Fruit fly (Drosophila melanogaster) whole organism, embryonic: Measurements from ENCODE around the gene CG43675.
A peak's percentile ranks its signal among the peaks of the same experiment; 100 is the strongest.

ENCODE experiments used
- Aef1 ChIP-seq: fragments of 200-800 bp; sonication (Bioruptor generic); IDR thresholded peaks from 3 replicates; pipeline ENCODE4 v1.3.6; 2022; ENCODE audit warnings: missing biosample characterization, missing genetic modification characterization
- CG10267 ChIP-seq: fragments of 200-800 bp; sonication (Bioruptor generic); optimal IDR thresholded peaks from 2 replicates; lab custom pipeline; 2018; ENCODE audit warnings: missing biosample characterization, mild to moderate bottlenecking, missing genetic modification characterization, moderate library complexity
- CG12236 ChIP-seq: fragments of 200-800 bp; sonication (Bioruptor generic); optimal IDR thresholded peaks from 2 replicates; lab custom pipeline; 2016; ENCODE audit warnings: missing biosample characterization, missing genetic modification characterization
- CG1603 ChIP-seq: fragments of 200-800 bp; sonication (Bioruptor generic); optimal IDR thresholded peaks from 2 replicates; lab custom pipeline; 2019; ENCODE audit warnings: missing biosample characterization, mild to moderate bottlenecking, missing genetic modification characterization, moderate library complexity
- CG17568 ChIP-seq: fragments of 200-800 bp; sonication (Bioruptor generic); optimal IDR thresholded peaks from 2 replicates; lab custom pipeline; 2018; ENCODE audit warnings: missing biosample characterization, mild to moderate bottlenecking, missing genetic modification characterization, moderate library complexity
- CG1792 ChIP-seq: fragments of 200-800 bp; sonication (Bioruptor generic); optimal IDR thresholded peaks from 2 replicates; lab custom pipeline; 2016; ENCODE audit warnings: missing biosample characterization, missing genetic modification characterization
- CG18011 ChIP-seq: fragments of 200-800 bp; sonication (Bioruptor generic); optimal IDR thresholded peaks from 2 replicates; lab custom pipeline; 2017; ENCODE audit warnings: missing biosample characterization, missing genetic modification characterization, mild to moderate bottlenecking, moderate library complexity, missing genotype
- CG2120 ChIP-seq: fragments of 200-800 bp; sonication (Bioruptor generic); optimal IDR thresholded peaks from 3 replicates; lab custom pipeline; 2016; ENCODE audit warnings: missing biosample characterization, missing genetic modification characterization
- CG2678 ChIP-seq: fragments of 200-800 bp; sonication (Bioruptor generic); optimal IDR thresholded peaks from 3 replicates; lab custom pipeline; 2019; ENCODE audit warnings: missing biosample characterization, mild to moderate bottlenecking, missing genetic modification characterization, moderate library complexity
- CG32767 ChIP-seq: fragments of 200-800 bp; sonication (Bioruptor generic); IDR thresholded peaks from 2 replicates; pipeline ENCODE4 v1.3.6; 2022; ENCODE audit warnings: missing biosample characterization, missing genetic modification characterization
- CG33557 ChIP-seq: fragments of 200-800 bp; sonication (Bioruptor generic); optimal IDR thresholded peaks from 2 replicates; lab custom pipeline; 2019; ENCODE audit warnings: missing biosample characterization, mild to moderate bottlenecking, missing genetic modification characterization, moderate library complexity
- CG34224 ChIP-seq: fragments of 200-800 bp; sonication (Bioruptor generic); IDR thresholded peaks from 3 replicates; pipeline ENCODE4 v1.3.6; 2022; ENCODE audit warnings: missing biosample characterization, missing genetic modification characterization; ENCODE audit not compliant: partially characterized antibody
- CG4707 ChIP-seq: fragments of 200-800 bp; sonication (Bioruptor generic); optimal IDR thresholded peaks from 2 replicates; lab custom pipeline; 2018; ENCODE audit warnings: missing biosample characterization, mild to moderate bottlenecking, missing genetic modification characterization, moderate library complexity
- CG6254 ChIP-seq: fragments of 200-800 bp; sonication (Bioruptor generic); optimal IDR thresholded peaks from 3 replicates; lab custom pipeline; 2017; ENCODE audit warnings: mild to moderate bottlenecking, missing biosample characterization, missing genetic modification reagents, missing genetic modification characterization
- CG6854 ChIP-seq: fragments of 200-800 bp; sonication (Bioruptor generic); optimal IDR thresholded peaks from 3 replicates; lab custom pipeline; 2017; ENCODE audit warnings: missing biosample characterization, mild to moderate bottlenecking, missing genetic modification characterization
- CG8089 ChIP-seq: fragments of 200-800 bp; sonication (Bioruptor generic); optimal IDR thresholded peaks from 3 replicates; lab custom pipeline; 2016; ENCODE audit warnings: missing biosample characterization, missing genetic modification characterization
- CG9817 ChIP-seq: fragments of 200-800 bp; sonication (Bioruptor generic); optimal IDR thresholded peaks from 2 replicates; lab custom pipeline; 2018; ENCODE audit warnings: missing biosample characterization, mild to moderate bottlenecking, missing genetic modification characterization, moderate library complexity
- CG9876 ChIP-seq: fragments of 200-800 bp; sonication (Bioruptor generic); optimal IDR thresholded peaks from 2 replicates; lab custom pipeline; 2016; ENCODE audit warnings: missing biosample characterization, missing genetic modification characterization
- Dbx ChIP-seq: fragments of 200-800 bp; sonication (Bioruptor generic); IDR thresholded peaks from 3 replicates; pipeline ENCODE4 v1.3.6; 2022; ENCODE audit warnings: missing biosample characterization, missing genetic modification characterization
- Deaf1 ChIP-seq: fragments of 200-800 bp; optimal IDR thresholded peaks from 3 replicates; lab custom pipeline; 2019; ENCODE audit warnings: missing biosample characterization, mild to moderate bottlenecking, missing genetic modification characterization, moderate library complexity
- Dek ChIP-seq: fragments of 200-800 bp; sonication (Bioruptor generic); optimal IDR thresholded peaks from 3 replicates; lab custom pipeline; 2019; ENCODE audit warnings: missing biosample characterization, mild to moderate bottlenecking, missing genetic modification characterization, moderate library complexity
- Dll ChIP-seq: fragments of 200-800 bp; sonication (Bioruptor generic); IDR thresholded peaks from 4 replicates; pipeline ENCODE4 v1.3.6; 2022; ENCODE audit warnings: missing biosample characterization, missing genetic modification characterization; ENCODE audit not compliant: partially characterized antibody
- Drgx ChIP-seq: fragments of 200-800 bp; sonication (Bioruptor generic); IDR thresholded peaks from 2 replicates; pipeline ENCODE4 v1.3.6; 2022; ENCODE audit warnings: missing biosample characterization, missing genetic modification characterization
- HHEX ChIP-seq: fragments of 200-800 bp; sonication (Bioruptor generic); optimal IDR thresholded peaks from 3 replicates; lab custom pipeline; 2017; ENCODE audit warnings: missing biosample characterization, mild to moderate bottlenecking, missing genetic modification characterization, missing genetic modification reagents
- Hand ChIP-seq: fragments of 200-800 bp; sonication (Bioruptor generic); optimal IDR thresholded peaks from 2 replicates; lab custom pipeline; 2017; ENCODE audit warnings: mild to moderate bottlenecking, missing biosample characterization, missing genetic modification reagents, missing genetic modification characterization
- Kr ChIP-seq: fragments of 200-800 bp; sonication (Bioruptor generic); optimal IDR thresholded peaks from 2 replicates; lab custom pipeline; 2017; ENCODE audit warnings: missing biosample characterization, mild to moderate bottlenecking, missing genetic modification characterization
- Lhr ChIP-seq: fragments of 200-800 bp; sonication (Bioruptor generic); optimal IDR thresholded peaks from 3 replicates; lab custom pipeline; 2017; ENCODE audit warnings: mild to moderate bottlenecking, missing biosample characterization, missing genetic modification reagents, missing genetic modification characterization
- Lim3 ChIP-seq: fragments of 200-800 bp; sonication (Bioruptor generic); IDR thresholded peaks from 2 replicates; pipeline ENCODE4 v1.3.6; 2022; ENCODE audit warnings: missing biosample characterization, missing genetic modification characterization
- Lpt ChIP-seq: fragments of >200 bp; optimal IDR thresholded peaks from 2 replicates; lab custom pipeline; 2018; ENCODE audit warnings: missing biosample characterization, missing genetic modification characterization
- Neu2 ChIP-seq: fragments of 200-800 bp; sonication (Bioruptor generic); optimal IDR thresholded peaks from 3 replicates; lab custom pipeline; 2016; ENCODE audit warnings: missing biosample characterization, missing genetic modification characterization, borderline replicate concordance
- Opbp ChIP-seq: fragments of 200-800 bp; sonication (Bioruptor generic); IDR thresholded peaks from 3 replicates; pipeline ENCODE4 v1.3.6; 2022; ENCODE audit warnings: missing biosample characterization, missing genetic modification characterization; ENCODE audit not compliant: partially characterized antibody
- Optix ChIP-seq: fragments of 200-800 bp; sonication (Bioruptor generic); IDR thresholded peaks from 3 replicates; pipeline ENCODE4 v1.3.6; 2022; ENCODE audit warnings: missing biosample characterization, missing genetic modification characterization
- Sry-δ ChIP-seq: fragments of 200-800 bp; sonication (Bioruptor generic); optimal IDR thresholded peaks from 2 replicates; lab custom pipeline; 2016; ENCODE audit warnings: missing biosample characterization, missing genetic modification characterization
- Trl ChIP-seq, 3 experiments: fragments of >200 bp in 2 of 3; fragments of 200-800 bp in 1 of 3; sonication (Bioruptor generic) in 1 of 3; optimal IDR thresholded peaks; 2 replicates in 1 of 3; 3 replicates in 2 of 3; lab custom pipeline; 2016 to 2017; ENCODE audit warnings: missing biosample characterization in 1 of 3, missing genetic modification characterization in 1 of 3
- Xbp1 ChIP-seq: fragments of 200-800 bp; sonication (Bioruptor generic); optimal IDR thresholded peaks from 3 replicates; lab custom pipeline; 2016; ENCODE audit warnings: missing biosample characterization, mild to moderate bottlenecking, missing genetic modification characterization
- abd-A ChIP-seq: fragments of 200-800 bp; sonication (Bioruptor generic); optimal IDR thresholded peaks from 3 replicates; lab custom pipeline; 2019; ENCODE audit warnings: missing biosample characterization, mild to moderate bottlenecking, missing genetic modification characterization, moderate library complexity
- ase ChIP-seq: fragments of 200-800 bp; sonication (Bioruptor generic); IDR thresholded peaks from 3 replicates; pipeline ENCODE4 v1.3.6; 2022; ENCODE audit warnings: missing biosample characterization, missing genetic modification characterization
- cad ChIP-seq: fragments of >200 bp; optimal IDR thresholded peaks from 2 replicates; lab custom pipeline; 2017; ENCODE audit warnings: missing biosample characterization, missing genetic modification characterization
- cas ChIP-seq: fragments of 200-800 bp; sonication (Bioruptor generic); IDR thresholded peaks from 2 replicates; pipeline ENCODE4 v1.3.6; 2022; ENCODE audit warnings: missing biosample characterization, missing genetic modification characterization
- cato ChIP-seq: fragments of 200-800 bp; sonication (Bioruptor generic); optimal IDR thresholded peaks from 2 replicates; lab custom pipeline; 2016; ENCODE audit warnings: missing biosample characterization, missing genetic modification characterization, borderline replicate concordance
- caup ChIP-seq: fragments of 200-800 bp; sonication (Bioruptor generic); optimal IDR thresholded peaks from 3 replicates; lab custom pipeline; 2017; ENCODE audit warnings: missing biosample characterization, mild to moderate bottlenecking, missing genetic modification characterization, moderate library complexity; ENCODE audit not compliant: severe bottlenecking
- crp ChIP-seq, 2 experiments: fragments of 200-800 bp; sonication (Bioruptor generic); optimal IDR thresholded peaks; 2 replicates in 1 of 2; 3 replicates in 1 of 2; lab custom pipeline; 2017; ENCODE audit warnings: missing biosample characterization in 2 of 2, missing genetic modification characterization in 2 of 2, mild to moderate bottlenecking in 1 of 2, moderate library complexity in 1 of 2
- gcm2 ChIP-seq: fragments of 200-800 bp; sonication (Bioruptor generic); optimal IDR thresholded peaks from 2 replicates; lab custom pipeline; 2016; ENCODE audit warnings: missing biosample characterization, missing genetic modification characterization
- lbe ChIP-seq: fragments of 200-800 bp; sonication (Bioruptor generic); optimal IDR thresholded peaks from 2 replicates; lab custom pipeline; 2016; ENCODE audit warnings: missing biosample characterization, mild to moderate bottlenecking, missing genetic modification characterization
- nau ChIP-seq: fragments of 200-800 bp; sonication (Bioruptor generic); optimal IDR thresholded peaks from 3 replicates; lab custom pipeline; 2017; ENCODE audit warnings: missing biosample characterization, mild to moderate bottlenecking, missing genetic modification characterization, missing genetic modification reagents
- slbo ChIP-seq: fragments of 200-800 bp; sonication (Bioruptor generic); IDR thresholded peaks from 2 replicates; pipeline ENCODE4 v1.3.6; 2022; ENCODE audit warnings: missing biosample characterization, missing genetic modification characterization
- stc ChIP-seq: fragments of 200-800 bp; sonication (Bioruptor generic); IDR thresholded peaks from 2 replicates; pipeline ENCODE4 v1.3.6; 2022; ENCODE audit warnings: missing biosample characterization, missing genetic modification characterization
- usp ChIP-seq: fragments of >200 bp; optimal IDR thresholded peaks from 2 replicates; lab custom pipeline; 2017; ENCODE audit warnings: missing biosample characterization, missing genetic modification characterization
- zen ChIP-seq: fragments of 200-800 bp; sonication (Bioruptor generic); optimal IDR thresholded peaks from 3 replicates; lab custom pipeline; 2018; ENCODE audit warnings: missing biosample characterization, mild to moderate bottlenecking, missing genetic modification characterization, moderate library complexity

The CG43675 gene

dm6 chr3R:9404104-9404512 is 48.8 kb downstream of the CG43675 start, which contains the start of the genes CG9356, BBIP1 and CG8135 (continued):
- TF ChIP-seq usp (GFP tag; lab: Kevin White, UChicago) (no peak), Dbx (GFP tag; lab: Robert Waterston, UW) (peak; percentile 80), CG6854 (peak; percentile 22), ase (no peak), CG34224 (no peak), Trl (optimal IDR thresholded peaks at IDR 0.05; lab: Kevin White, UChicago) (no peak), Trl (GFP tag; optimal IDR thresholded peaks at IDR 0.05; lab: Kevin White, UChicago) (peak; percentile 84), CG9876 (GFP tag; lab: Kevin White, UChicago) (peak; percentile 61), Xbp1 (GFP tag; lab: Kevin White, UChicago) (peak; percentile 85), zen (peak; percentile 79), cas (GFP tag; lab: Robert Waterston, UW) (peak; percentile 37; the same call in 1 of the 2 replicates), Lpt (GFP tag; lab: Kevin White, UChicago) (no peak), Sry-δ (GFP tag; lab: Kevin White, UChicago) (peak; percentile 72), Dll (peak; percentile 63; the same call in 3 of the 4 replicates), crp (GFP tag; optimal IDR thresholded peaks at IDR 0.05; lab: Kevin White, UChicago) (peak in 1 of 2 experiments; percentile 37), gcm2 (GFP tag; lab: Kevin White, UChicago) (no peak), lbe (GFP tag; lab: Kevin White, UChicago) (peak; percentile 82), HHEX (GFP tag; lab: Kevin White, UChicago) (peak; percentile 59), Lhr (GFP tag; lab: Kevin White, UChicago) (peak; percentile 84), slbo (GFP tag; lab: Robert Waterston, UW) (peak; percentile 72), CG32767 (GFP tag; lab: Robert Waterston, UW) (no peak), CG10267 (peak; percentile 99), abd-A (tag; lab: Kevin White, UChicago) (no peak), stc (GFP tag; lab: Robert Waterston, UW) (peak; percentile 41; the same call in 1 of the 2 replicates), CG1603 (tag; lab: Kevin White, UChicago) (peak; percentile 85), CG8089 (peak; percentile 53), nau (GFP tag; lab: Kevin White, UChicago) (no peak), CG18011 (GFP tag; lab: Kevin White, UChicago) (peak; percentile 68), cad (GFP tag; lab: Kevin White, UChicago) (no peak), Hand (GFP tag; lab: Kevin White, UChicago) (no peak), cato (GFP tag; lab: Kevin White, UChicago) (peak; percentile 68), CG2678 (tag; lab: Kevin White, UChicago) (no peak), CG1792 (peak; percentile 66), Neu2 (GFP tag; lab: Kevin White, UChicago) (peak; percentile 26), CG6254 (peak; percentile 56), Deaf1 (tag; lab: Kevin White, UChicago) (no peak), CG2120 (GFP tag; lab: Kevin White, UChicago) (peak; percentile 88), Kr (GFP tag; lab: Kevin White, UChicago) (no peak), CG4707 (GFP tag; lab: Kevin White, UChicago) (peak; percentile 5), CG12236 (peak; percentile 40), CG17568 (no peak), Dek (tag; lab: Kevin White, UChicago) (peak; percentile 45), Drgx (GFP tag; lab: Robert Waterston, UW) (no peak), CG33557 (GFP tag; lab: Kevin White, UChicago) (peak; percentile 36), Aef1 (peak; percentile 53; the same call in 2 of the 3 replicates), Opbp (peak; percentile 62), Lim3 (GFP tag; lab: Robert Waterston, UW) (no peak), caup (GFP tag; lab: Kevin White, UChicago) (peak; percentile 59), CG9817 (tag; lab: Kevin White, UChicago) (peak; percentile 33), Optix (GFP tag; lab: Robert Waterston, UW) (peak; percentile 41; the same call in 1 of the 3 replicates)
